Fruit fly (Drosophila melanogaster): ENCODE data around the gene comm2.

DNA sequence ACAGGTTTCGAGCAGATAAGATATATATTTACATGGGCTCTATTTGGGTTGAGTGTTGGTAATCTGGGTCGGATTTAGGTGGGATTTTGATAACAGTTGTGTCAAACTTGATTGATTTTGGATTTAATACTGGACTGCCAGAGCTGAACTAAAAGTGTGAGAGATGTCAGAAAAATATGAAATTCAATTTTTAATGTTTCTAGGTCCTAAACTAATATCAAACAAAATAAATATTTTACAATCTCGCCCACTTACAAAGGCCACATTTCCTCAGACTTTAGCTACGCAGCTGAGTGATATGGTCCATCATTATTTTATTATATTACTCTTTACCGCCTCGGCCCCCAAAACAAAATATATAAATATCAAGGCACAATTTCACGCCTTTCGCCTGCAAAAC is 27.1 kb upstream of the comm2 start:
- TF ChIP-seq Gug (GFP tag; IDR thresholded peaks at IDR 0.05) (no peak), CG10669 (GFP tag; optimal IDR thresholded peaks at IDR 0.05) (no peak), topi (GFP tag; optimal IDR thresholded peaks at IDR 0.05) (no peak), lz (GFP tag; optimal IDR thresholded peaks at IDR 0.05) (no peak), CG6854 (GFP tag; optimal IDR thresholded peaks at IDR 0.05) (no peak), Hr38 (GFP tag; optimal IDR thresholded peaks at IDR 0.05) (no peak), salr (GFP tag; optimal IDR thresholded peaks at IDR 0.05) (no peak), CG11294 (GFP tag; IDR thresholded peaks at IDR 0.05) (no peak), CG9139 (GFP tag; optimal IDR thresholded peaks at IDR 0.05) (no peak), CG34406 (GFP tag; optimal IDR thresholded peaks at IDR 0.05) (no peak), fd85E (GFP tag; optimal IDR thresholded peaks at IDR 0.05) (no peak), Lpt (GFP tag; optimal IDR thresholded peaks at IDR 0.05) (no peak), CG6792 (GFP tag; optimal IDR thresholded peaks at IDR 0.05) (no peak)

All from whole organism, prepupa.